Fruit fly (Drosophila melanogaster) whole organism, embryonic: Measurements from ENCODE around the gene CG42307.

Experiments
- Antp ChIP-seq: fragments of 200-800 bp; sonication (Bioruptor generic); optimal IDR thresholded peaks from 3 replicates; lab custom pipeline; 2016; ENCODE audit warnings: missing biosample characterization, missing genetic modification characterization
- CG10431 ChIP-seq: fragments of 200-800 bp; sonication (Bioruptor generic); optimal IDR thresholded peaks from 3 replicates; lab custom pipeline; 2018; ENCODE audit warnings: missing biosample characterization, mild to moderate bottlenecking, missing genetic modification characterization
- CG10565 ChIP-seq: fragments of 200-800 bp; sonication (Bioruptor generic); optimal IDR thresholded peaks from 3 replicates; lab custom pipeline; 2016; ENCODE audit warnings: missing biosample characterization, mild to moderate bottlenecking, missing genetic modification characterization
- CG11504 ChIP-seq: fragments of 200-800 bp; sonication (Bioruptor generic); optimal IDR thresholded peaks from 3 replicates; lab custom pipeline; 2019; ENCODE audit warnings: missing biosample characterization, mild to moderate bottlenecking, missing genetic modification characterization, moderate library complexity
- CG12155 ChIP-seq: fragments of 200-800 bp; sonication (Bioruptor generic); optimal IDR thresholded peaks from 3 replicates; lab custom pipeline; 2016; ENCODE audit warnings: missing biosample characterization, missing genetic modification characterization
- CG14441 ChIP-seq: fragments of 200-800 bp; sonication (Bioruptor generic); IDR thresholded peaks from 2 replicates; pipeline ENCODE4 v1.3.6; 2022; ENCODE audit warnings: missing biosample characterization, missing genetic modification characterization
- CG15011 ChIP-seq: fragments of 200-800 bp; sonication (Bioruptor generic); optimal IDR thresholded peaks from 3 replicates; lab custom pipeline; 2018; ENCODE audit warnings: missing biosample characterization, mild to moderate bottlenecking, missing genetic modification characterization
- CG15514 ChIP-seq: fragments of 200-800 bp; sonication (Bioruptor generic); optimal IDR thresholded peaks from 3 replicates; lab custom pipeline; 2017; ENCODE audit warnings: missing biosample characterization, missing genetic modification characterization, mild to moderate bottlenecking, moderate library complexity, missing genetic modification reagents
- CG18599 ChIP-seq: fragments of 200-800 bp; sonication (Bioruptor generic); optimal IDR thresholded peaks from 3 replicates; lab custom pipeline; 2017; ENCODE audit warnings: missing biosample characterization, missing genetic modification characterization, mild to moderate bottlenecking, moderate library complexity, missing genetic modification reagents
- CG18619 ChIP-seq: fragments of 200-800 bp; sonication (Bioruptor generic); optimal IDR thresholded peaks from 3 replicates; lab custom pipeline; 2017; ENCODE audit warnings: missing biosample characterization, mild to moderate bottlenecking, missing genetic modification characterization
- CG18764 ChIP-seq: fragments of 200-800 bp; sonication (Bioruptor generic); optimal IDR thresholded peaks from 3 replicates; lab custom pipeline; 2016; ENCODE audit warnings: missing biosample characterization, missing genetic modification characterization
- CG2678 ChIP-seq: fragments of 200-800 bp; sonication (Bioruptor generic); optimal IDR thresholded peaks from 3 replicates; lab custom pipeline; 2019; ENCODE audit warnings: missing biosample characterization, mild to moderate bottlenecking, missing genetic modification characterization, moderate library complexity
- CG2712 ChIP-seq: fragments of 200-800 bp; optimal IDR thresholded peaks from 3 replicates; lab custom pipeline; 2019; ENCODE audit warnings: missing biosample characterization, mild to moderate bottlenecking, missing genetic modification characterization, moderate library complexity
- CG32767 ChIP-seq: fragments of 200-800 bp; sonication (Bioruptor generic); IDR thresholded peaks from 2 replicates; pipeline ENCODE4 v1.3.6; 2022; ENCODE audit warnings: missing biosample characterization, missing genetic modification characterization
- CG33213 ChIP-seq: fragments of 200-800 bp; sonication (Bioruptor generic); optimal IDR thresholded peaks from 3 replicates; lab custom pipeline; 2016; ENCODE audit warnings: missing biosample characterization, missing genetic modification characterization
- CG3847 ChIP-seq: fragments of 200-800 bp; sonication (Bioruptor generic); IDR thresholded peaks from 2 replicates; pipeline ENCODE4 v1.3.6; 2022; ENCODE audit warnings: missing biosample characterization, missing genetic modification characterization
- CG42726 ChIP-seq: fragments of 200-800 bp; sonication (Bioruptor generic); IDR thresholded peaks from 2 replicates; pipeline ENCODE4 v1.3.6; 2022; ENCODE audit warnings: missing biosample characterization, missing genetic modification characterization; ENCODE audit not compliant: partially characterized antibody
- CG4707 ChIP-seq: fragments of 200-800 bp; sonication (Bioruptor generic); optimal IDR thresholded peaks from 2 replicates; lab custom pipeline; 2018; ENCODE audit warnings: missing biosample characterization, mild to moderate bottlenecking, missing genetic modification characterization, moderate library complexity
- CG6175 ChIP-seq: fragments of 200-800 bp; sonication (Bioruptor generic); IDR thresholded peaks from 3 replicates; pipeline ENCODE4 v1.3.6; 2022; ENCODE audit warnings: missing biosample characterization, missing genetic modification characterization
- CG6254 ChIP-seq: fragments of 200-800 bp; sonication (Bioruptor generic); optimal IDR thresholded peaks from 3 replicates; lab custom pipeline; 2017; ENCODE audit warnings: mild to moderate bottlenecking, missing biosample characterization, missing genetic modification reagents, missing genetic modification characterization
- CG6854 ChIP-seq: fragments of 200-800 bp; sonication (Bioruptor generic); optimal IDR thresholded peaks from 3 replicates; lab custom pipeline; 2017; ENCODE audit warnings: missing biosample characterization, mild to moderate bottlenecking, missing genetic modification characterization
- CG7839 ChIP-seq: fragments of 200-800 bp; sonication (Bioruptor generic); optimal IDR thresholded peaks from 3 replicates; lab custom pipeline; 2018; ENCODE audit warnings: missing biosample characterization, mild to moderate bottlenecking, missing genetic modification characterization, moderate library complexity
- CG8944 ChIP-seq: fragments of 200-800 bp; sonication (Bioruptor generic); optimal IDR thresholded peaks from 3 replicates; lab custom pipeline; 2016; ENCODE audit warnings: missing biosample characterization, missing genetic modification characterization
- Camta ChIP-seq: fragments of 200-800 bp; sonication (Bioruptor generic); optimal IDR thresholded peaks from 2 replicates; lab custom pipeline; 2016; ENCODE audit warnings: missing biosample characterization, missing genetic modification characterization
- Doc3 ChIP-seq: fragments of 200-800 bp; sonication (Bioruptor generic); IDR thresholded peaks from 3 replicates; pipeline ENCODE4 v1.3.6; 2022; ENCODE audit warnings: missing biosample characterization, missing genetic modification characterization; ENCODE audit not compliant: partially characterized antibody
- E2f2 ChIP-seq: fragments of 200-800 bp; sonication (Bioruptor generic); IDR thresholded peaks from 2 replicates; pipeline ENCODE4 v1.3.6; 2022; ENCODE audit warnings: missing biosample characterization, missing genetic modification characterization
- Fer2 ChIP-seq: fragments of 200-800 bp; sonication (Bioruptor generic); optimal IDR thresholded peaks from 2 replicates; lab custom pipeline; 2018; ENCODE audit warnings: missing biosample characterization, mild to moderate bottlenecking, missing genetic modification characterization, moderate library complexity
- Fer3 ChIP-seq: fragments of 200-800 bp; sonication (Bioruptor generic); optimal IDR thresholded peaks from 2 replicates; lab custom pipeline; 2018; ENCODE audit warnings: missing biosample characterization, mild to moderate bottlenecking, missing genetic modification characterization, moderate library complexity
- HLHmδ ChIP-seq: fragments of 200-800 bp; sonication (Bioruptor generic); optimal IDR thresholded peaks from 2 replicates; lab custom pipeline; 2018; ENCODE audit warnings: missing biosample characterization, mild to moderate bottlenecking, missing genetic modification characterization, moderate library complexity
- HmgZ ChIP-seq: fragments of 200-800 bp; sonication (Bioruptor generic); optimal IDR thresholded peaks from 2 replicates; lab custom pipeline; 2018; ENCODE audit warnings: missing biosample characterization, mild to moderate bottlenecking, missing genetic modification characterization
- Lim3 ChIP-seq: fragments of 200-800 bp; sonication (Bioruptor generic); IDR thresholded peaks from 2 replicates; pipeline ENCODE4 v1.3.6; 2022; ENCODE audit warnings: missing biosample characterization, missing genetic modification characterization
- MBD-R2 ChIP-seq: fragments of 200-800 bp; sonication (Bioruptor generic); IDR thresholded peaks from 2 replicates; pipeline ENCODE4 v1.3.6; 2022; ENCODE audit warnings: missing biosample characterization, missing genetic modification characterization
- Nf-YA ChIP-seq: fragments of 200-800 bp; sonication (Bioruptor generic); IDR thresholded peaks from 2 replicates; pipeline ENCODE4 v1.3.6; 2022; ENCODE audit warnings: missing biosample characterization, missing genetic modification characterization
- Pdp1 ChIP-seq, 2 experiments: fragments of 200-800 bp; sonication (Bioruptor generic); optimal IDR thresholded peaks; 3 replicates each; lab custom pipeline; 2016; ENCODE audit warnings: missing biosample characterization in 2 of 2, missing genetic modification characterization in 2 of 2, mild to moderate bottlenecking in 1 of 2, moderate library complexity in 1 of 2
- bcd ChIP-seq: fragments of 200-800 bp; sonication (Bioruptor generic); optimal IDR thresholded peaks from 2 replicates; lab custom pipeline; 2017; ENCODE audit warnings: missing biosample characterization, mild to moderate bottlenecking, missing genetic modification characterization
- bigmax ChIP-seq: fragments of 200-800 bp; sonication (Bioruptor generic); optimal IDR thresholded peaks from 2 replicates; lab custom pipeline; 2018; ENCODE audit warnings: missing biosample characterization, mild to moderate bottlenecking, missing genetic modification characterization
- corto ChIP-seq: fragments of 200-800 bp; sonication (Bioruptor generic); optimal IDR thresholded peaks from 2 replicates; lab custom pipeline; 2016; ENCODE audit warnings: missing biosample characterization, mild to moderate bottlenecking, missing genetic modification characterization, moderate library complexity
- crol ChIP-seq: fragments of 200-800 bp; sonication (Bioruptor generic); IDR thresholded peaks from 2 replicates; pipeline ENCODE4 v1.3.6; 2022; ENCODE audit warnings: missing biosample characterization, missing genetic modification characterization
- ems ChIP-seq: fragments of 200-800 bp; sonication (Bioruptor generic); optimal IDR thresholded peaks from 3 replicates; lab custom pipeline; 2016; ENCODE audit warnings: missing biosample characterization, missing genetic modification characterization
- esg ChIP-seq: fragments of 200-800 bp; sonication (Bioruptor generic); conservative IDR thresholded peaks from 2 replicates; pipeline ENCODE4 v1.3.6; 2022; ENCODE audit warnings: missing biosample characterization, missing genetic modification characterization
- mirr ChIP-seq: fragments of 200-800 bp; sonication (Bioruptor generic); optimal IDR thresholded peaks from 3 replicates; lab custom pipeline; 2018; ENCODE audit warnings: missing biosample characterization, mild to moderate bottlenecking, missing genetic modification characterization
- mld ChIP-seq: fragments of 200-800 bp; sonication (Bioruptor generic); IDR thresholded peaks from 3 replicates; pipeline ENCODE4 v1.3.6; 2022; ENCODE audit warnings: missing biosample characterization, missing genetic modification characterization; ENCODE audit not compliant: partially characterized antibody
- nmo ChIP-seq: fragments of 200-800 bp; sonication (Bioruptor generic); optimal IDR thresholded peaks from 2 replicates; lab custom pipeline; 2018; ENCODE audit warnings: missing biosample characterization, mild to moderate bottlenecking, missing genetic modification characterization, moderate library complexity
- nom ChIP-seq: fragments of 200-800 bp; sonication (Bioruptor generic); optimal IDR thresholded peaks from 2 replicates; lab custom pipeline; 2017; ENCODE audit warnings: missing biosample characterization, missing genetic modification characterization, mild to moderate bottlenecking, moderate library complexity, missing genetic modification reagents
- onecut ChIP-seq: fragments of 200-800 bp; sonication (Bioruptor generic); IDR thresholded peaks from 2 replicates; pipeline ENCODE4 v1.3.6; 2022; ENCODE audit warnings: missing biosample characterization, missing genetic modification characterization
- rib ChIP-seq: fragments of 200-800 bp; sonication (Bioruptor generic); IDR thresholded peaks from 2 replicates; pipeline ENCODE4 v1.3.6; 2022; ENCODE audit warnings: missing biosample characterization, missing genetic modification characterization
- stc ChIP-seq: fragments of 200-800 bp; sonication (Bioruptor generic); IDR thresholded peaks from 2 replicates; pipeline ENCODE4 v1.3.6; 2022; ENCODE audit warnings: missing biosample characterization, missing genetic modification characterization
- unpg ChIP-seq: fragments of 200-800 bp; sonication (Bioruptor generic); optimal IDR thresholded peaks from 3 replicates; lab custom pipeline; 2018; ENCODE audit warnings: missing biosample characterization, mild to moderate bottlenecking, missing genetic modification characterization, moderate library complexity
- usp ChIP-seq: fragments of >200 bp; optimal IDR thresholded peaks from 2 replicates; lab custom pipeline; 2017; ENCODE audit warnings: missing biosample characterization, missing genetic modification characterization

Gene CG42307

dm6 chr3L:7347984-7348631, 19.2 kb downstream of the CG42307 start, which contains the start of the genes Srp19 and qm (continued):
- TF ChIP-seq CG18764 (no peak), CG12155 (GFP tag; lab: Kevin White, UChicago) (peak; percentile 36), Fer2 (tag; lab: Kevin White, UChicago) (peak; percentile 34), CG15514 (GFP tag; lab: Kevin White, UChicago) (peak; percentile 64), CG6175 (GFP tag; lab: Robert Waterston, UW) (no peak), Doc3 (GFP tag; lab: Robert Waterston, UW) (peak; percentile 78), CG2712 (tag; lab: Kevin White, UChicago) (peak; percentile 68), CG2678 (tag; lab: Kevin White, UChicago) (peak; percentile 33), CG8944 (GFP tag; lab: Kevin White, UChicago) (peak; percentile 47), bcd (GFP tag; lab: Kevin White, UChicago) (peak; percentile 46), crol (GFP tag; lab: Robert Waterston, UW) (peak; percentile 99), E2f2 (peak; percentile 40), nom (peak; percentile 65), CG11504 (no peak), MBD-R2 (GFP tag; lab: Robert Waterston, UW) (peak; percentile 75; the same call in 1 of the 2 replicates), Camta (GFP tag; lab: Kevin White, UChicago) (peak; percentile 53), HmgZ (tag; lab: Kevin White, UChicago) (peak; percentile 20), CG10431 (GFP tag; lab: Kevin White, UChicago) (no peak), rib (peak; percentile 29; the same call in 1 of the 2 replicates), Fer3 (tag; lab: Kevin White, UChicago) (peak; percentile 26), esg (peak; percentile 21; the same call in 1 of the 2 replicates), usp (no peak), Lim3 (GFP tag; lab: Robert Waterston, UW) (no peak), CG6854 (GFP tag; lab: Kevin White, UChicago) (peak; percentile 59), CG18619 (GFP tag; lab: Kevin White, UChicago) (peak; percentile 13), CG10565 (GFP tag; lab: Kevin White, UChicago) (no peak), HLHmδ (GFP tag; lab: Kevin White, UChicago) (peak; percentile 59), CG15011 (GFP tag; lab: Kevin White, UChicago) (no peak), unpg (GFP tag; lab: Kevin White, UChicago) (peak; percentile 42), mld (GFP tag; lab: Robert Waterston, UW) (peak; percentile 59; the same call in 2 of the 3 replicates), CG14441 (GFP tag; lab: Robert Waterston, UW) (no peak), corto (GFP tag; lab: Kevin White, UChicago) (no peak), Antp (GFP tag; lab: Kevin White, UChicago) (peak; percentile 60), mirr (GFP tag; lab: Kevin White, UChicago) (peak; percentile 22), CG7839 (tag; lab: Kevin White, UChicago) (peak; percentile 51), nmo (GFP tag; lab: Kevin White, UChicago) (peak; percentile 60), CG3847 (GFP tag; lab: Robert Waterston, UW) (peak; percentile 57), ems (peak; percentile 61), stc (GFP tag; lab: Robert Waterston, UW) (peak; percentile 19; the same call in 1 of the 2 replicates), CG18599 (GFP tag; lab: Kevin White, UChicago) (peak; percentile 36), Nf-YA (GFP tag; lab: Robert Waterston, UW) (no peak), CG4707 (GFP tag; lab: Kevin White, UChicago) (no peak), CG32767 (GFP tag; lab: Robert Waterston, UW) (no peak), CG42726 (GFP tag; lab: Robert Waterston, UW) (peak; percentile 70; the same call in 1 of the 2 replicates), CG33213 (GFP tag; lab: Kevin White, UChicago) (no peak), bigmax (GFP tag; lab: Kevin White, UChicago) (no peak), CG6254 (GFP tag; lab: Kevin White, UChicago) (no peak), onecut (GFP tag; lab: Robert Waterston, UW) (peak; percentile 44; the same call in 1 of the 2 replicates), Pdp1 (GFP tag; optimal IDR thresholded peaks at IDR 0.05; lab: Kevin White, UChicago) (peak; percentile 53 to 62)
